Worm (Caenorhabditis elegans) whole organism, early embryonic: Measurements from ENCODE around the gene R11D1.4.

Source experiments
- B0310.2 ChIP-seq: sonication (generic microtip); optimal IDR thresholded peaks from 2 replicates; lab custom pipeline; 2016; ENCODE audit warnings: mild to moderate bottlenecking, missing genetic modification characterization, missing compliant biosample characterization
- F13C5.2 ChIP-seq: sonication (generic microtip); optimal IDR thresholded peaks from 2 replicates; lab custom pipeline; 2017; ENCODE audit warnings: mild to moderate bottlenecking, missing genetic modification characterization, inconsistent platforms, missing compliant biosample characterization
- aly-1 ChIP-seq: sonication (generic microtip); optimal IDR thresholded peaks from 2 replicates; lab custom pipeline; 2016; ENCODE audit warnings: missing genetic modification characterization, missing compliant biosample characterization
- ama-1 ChIP-seq: fragments of 150-350 bp; optimal IDR thresholded peaks from 2 replicates; lab custom pipeline; 2014
- ceh-13 ChIP-seq: fragments of 200-800 bp; sonication (Bioruptor generic); optimal IDR thresholded peaks from 2 replicates; lab custom pipeline; 2018; ENCODE audit warnings: mild to moderate bottlenecking, missing genetic modification characterization, missing compliant biosample characterization
- ceh-36 ChIP-seq: sonication (generic microtip); optimal IDR thresholded peaks from 2 replicates; lab custom pipeline; 2016; ENCODE audit warnings: missing genetic modification characterization, inconsistent platforms, missing compliant biosample characterization
- ets-7 ChIP-seq: sonication (generic microtip); optimal IDR thresholded peaks from 2 replicates; lab custom pipeline; 2016; ENCODE audit warnings: missing genotype, missing genetic modification characterization, missing compliant biosample characterization
- flt-1 ChIP-seq: fragments of 200-800 bp; sonication (Bioruptor generic); IDR thresholded peaks from 2 replicates; pipeline ENCODE4 v1.3.6; 2022; ENCODE audit warnings: missing genetic modification characterization, missing compliant biosample characterization
- hmbx-1 ChIP-seq: sonication (generic microtip); optimal IDR thresholded peaks from 2 replicates; lab custom pipeline; 2016; ENCODE audit warnings: mild to moderate bottlenecking, missing genetic modification characterization, missing compliant biosample characterization
- hmg-4 ChIP-seq: fragments of 200-800 bp; sonication (Bioruptor generic); optimal IDR thresholded peaks from 2 replicates; lab custom pipeline; 2018; ENCODE audit warnings: mild to moderate bottlenecking, missing genetic modification characterization, missing compliant biosample characterization
- hnd-1 ChIP-seq: sonication (generic microtip); optimal IDR thresholded peaks from 2 replicates; lab custom pipeline; 2016; ENCODE audit warnings: missing genetic modification characterization, missing compliant biosample characterization
- pes-1 ChIP-seq: fragments of 200-800 bp; sonication (Bioruptor generic); IDR thresholded peaks from 2 replicates; pipeline ENCODE4 v1.3.6; 2022; ENCODE audit warnings: missing genetic modification reagents, missing genetic modification characterization, missing compliant biosample characterization
- scrt-1 ChIP-seq: fragments of 200-800 bp; sonication (Bioruptor generic); IDR thresholded peaks from 2 replicates; pipeline ENCODE4 v1.3.6; 2022; ENCODE audit warnings: missing genetic modification characterization, missing compliant biosample characterization
- sea-1 ChIP-seq: fragments of 200-800 bp; sonication (Bioruptor generic); conservative IDR thresholded peaks from 2 replicates; pipeline ENCODE4 v1.3.6; 2022; ENCODE audit warnings: missing genetic modification characterization, missing compliant biosample characterization
- tbx-11 ChIP-seq: fragments of 200-800 bp; sonication (Bioruptor generic); IDR thresholded peaks from 2 replicates; pipeline ENCODE4 v1.3.6; 2022; ENCODE audit warnings: missing genetic modification characterization, missing compliant biosample characterization
- tbx-37 ChIP-seq: fragments of 200-800 bp; sonication (Bioruptor generic); conservative IDR thresholded peaks from 2 replicates; pipeline ENCODE4 v1.3.6; 2022; ENCODE audit warnings: missing genetic modification reagents, missing genetic modification characterization, missing compliant biosample characterization
- tra-4 ChIP-seq: sonication (generic microtip); optimal IDR thresholded peaks from 2 replicates; lab custom pipeline; 2017; ENCODE audit warnings: missing genetic modification characterization, missing compliant biosample characterization

R11D1.4 gene

DNA sequence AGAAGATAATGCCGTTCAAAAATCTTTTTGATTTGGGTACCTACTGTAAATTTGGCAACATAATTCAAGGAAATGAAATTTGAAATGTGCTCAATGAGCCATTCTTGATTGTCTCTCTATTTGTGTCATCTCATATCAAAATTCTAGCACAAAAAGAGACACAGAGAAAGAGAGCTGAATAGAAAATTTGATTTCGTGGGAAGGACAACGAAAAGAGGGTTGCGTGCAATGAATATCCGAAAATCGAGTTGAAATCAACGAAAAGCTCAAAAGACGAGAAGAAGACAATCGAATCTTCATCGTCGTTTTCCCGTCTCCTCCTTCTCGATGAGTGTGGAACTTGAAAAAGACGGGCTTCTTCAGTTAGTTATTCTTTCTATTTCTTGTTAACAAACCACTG, 33.8 kb upstream of the R11D1.4 start, which contains the start of gene C15C8.5:
C15C8.5 (plus strand) TSS at position 152 of the 400 bp plus-strand sequence.
- TF ChIP-seq pes-1 (GFP tag; lab: Robert Waterston, UW): no peak
- TF ChIP-seq hmg-4 (GFP tag; lab: Kevin White, UChicago): no peak
- no peak for TF ChIP-seq sea-1 (GFP tag; lab: Robert Waterston, UW)
- no peak for TF ChIP-seq aly-1
- TF ChIP-seq hnd-1 (tag; lab: Kevin White, UChicago): no peak
- TF ChIP-seq F13C5.2: no peak
- no peak for TF ChIP-seq ama-1 (lab: Kevin White, UChicago)
- no peak for TF ChIP-seq tbx-37
- TF ChIP-seq ceh-13: no peak
- no peak for TF ChIP-seq flt-1
- no peak for TF ChIP-seq B0310.2 (tag; lab: Kevin White, UChicago)
- TF ChIP-seq tra-4 (tag; lab: Kevin White, UChicago): no peak
- no peak for TF ChIP-seq scrt-1 (GFP tag; lab: Robert Waterston, UW)

DNA sequence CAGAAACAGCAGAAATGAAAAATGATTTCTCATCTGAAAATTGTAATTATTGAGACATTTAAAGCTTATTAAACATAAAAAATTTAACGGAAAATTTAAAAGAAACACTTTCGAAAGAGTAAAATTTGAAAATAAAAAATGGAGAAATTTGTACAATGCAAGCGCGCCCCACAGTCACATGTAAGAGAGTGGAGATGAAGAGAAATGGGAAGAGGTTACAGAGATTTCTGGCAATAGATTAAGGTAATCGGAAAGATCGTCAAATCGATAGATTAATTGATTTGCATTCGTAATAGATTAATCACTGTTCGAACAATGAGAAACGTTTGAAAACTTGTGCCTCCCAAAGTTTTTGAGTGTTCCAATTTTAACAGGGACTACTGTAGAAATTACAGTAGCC, 33.4 kb upstream of the R11D1.4 start, which contains the start of gene C15C8.4:
C15C8.4 (minus strand) TSS at position 33 of the 400 bp plus-strand sequence.
- TF ChIP-seq tra-4 (tag; lab: Kevin White, UChicago) (no peak), scrt-1 (GFP tag; lab: Robert Waterston, UW) (no peak), aly-1 (no peak), ets-7 (tag; lab: Kevin White, UChicago) (no peak), tbx-11 (GFP tag; lab: Robert Waterston, UW) (no peak), pes-1 (GFP tag; lab: Robert Waterston, UW) (no peak), tbx-37 (no peak)

- TF ChIP-seq tbx-11 (GFP tag; lab: Robert Waterston, UW) (no peak), sea-1 (GFP tag; lab: Robert Waterston, UW) (no peak), aly-1 (no peak), hmbx-1 (tag; lab: Kevin White, UChicago) (no peak), tbx-37 (no peak), scrt-1 (GFP tag; lab: Robert Waterston, UW) (no peak), hmg-4 (GFP tag; lab: Kevin White, UChicago) (no peak), ceh-36 (tag; lab: Kevin White, UChicago) (no peak), F13C5.2 (no peak), B0310.2 (tag; lab: Kevin White, UChicago) (no peak), ama-1 (lab: Kevin White, UChicago) (no peak), pes-1 (GFP tag; lab: Robert Waterston, UW) (no peak)
These were observed 31.0 kb upstream of the R11D1.4 start, which contains the start of gene C15C8.7 for ce11 chrV:12744979-12745378. Gene C15C8.7 (minus strand): TSS chrV:12745050.

- TF ChIP-seq pes-1 (GFP tag; lab: Robert Waterston, UW): no peak
- no peak for TF ChIP-seq hnd-1 (tag; lab: Kevin White, UChicago)
- no peak for TF ChIP-seq hmbx-1 (tag; lab: Kevin White, UChicago)
- TF ChIP-seq scrt-1 (GFP tag; lab: Robert Waterston, UW): no peak
- TF ChIP-seq ceh-36 (tag; lab: Kevin White, UChicago): no peak
- no peak for TF ChIP-seq ama-1 (lab: Kevin White, UChicago)
- TF ChIP-seq tra-4 (tag; lab: Kevin White, UChicago): no peak
- no peak for TF ChIP-seq ets-7 (tag; lab: Kevin White, UChicago)
- no peak for TF ChIP-seq F13C5.2
- no peak for TF ChIP-seq aly-1
- no peak for TF ChIP-seq tbx-37
- no peak for TF ChIP-seq flt-1
- TF ChIP-seq sea-1 (GFP tag; lab: Robert Waterston, UW): no peak
- TF ChIP-seq hmg-4 (GFP tag; lab: Kevin White, UChicago): no peak
- TF ChIP-seq tbx-11 (GFP tag; lab: Robert Waterston, UW): no peak
- no peak for TF ChIP-seq B0310.2 (tag; lab: Kevin White, UChicago)
- TF ChIP-seq ceh-13: no peak
These were observed 29.9 kb upstream of the R11D1.4 start for ce11 chrV:12743778-12744502.

DNA sequence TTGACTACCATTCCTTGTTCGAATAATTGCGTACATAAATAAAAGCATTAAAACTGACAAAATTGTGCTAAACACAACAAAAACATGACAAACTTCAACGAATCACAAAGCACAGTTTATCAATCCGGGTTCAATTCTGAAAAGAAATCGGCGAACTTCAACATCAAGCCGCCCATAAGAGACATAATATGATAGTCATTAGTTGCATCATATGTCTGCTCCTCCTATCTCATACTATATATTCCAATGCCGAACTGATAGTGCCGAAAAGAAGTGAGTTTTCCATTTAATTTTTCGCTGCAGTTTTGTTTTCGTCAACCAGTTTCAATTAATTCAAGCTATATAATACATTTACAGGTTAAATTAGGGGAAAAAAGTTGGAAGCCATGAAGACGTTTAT, 27.7 kb upstream of the R11D1.4 start, which contains the start of gene hrg-7:
hrg-7 (plus strand) TSS at position 358 of the 400 bp plus-strand sequence.
- no peak for TF ChIP-seq tbx-37

DNA sequence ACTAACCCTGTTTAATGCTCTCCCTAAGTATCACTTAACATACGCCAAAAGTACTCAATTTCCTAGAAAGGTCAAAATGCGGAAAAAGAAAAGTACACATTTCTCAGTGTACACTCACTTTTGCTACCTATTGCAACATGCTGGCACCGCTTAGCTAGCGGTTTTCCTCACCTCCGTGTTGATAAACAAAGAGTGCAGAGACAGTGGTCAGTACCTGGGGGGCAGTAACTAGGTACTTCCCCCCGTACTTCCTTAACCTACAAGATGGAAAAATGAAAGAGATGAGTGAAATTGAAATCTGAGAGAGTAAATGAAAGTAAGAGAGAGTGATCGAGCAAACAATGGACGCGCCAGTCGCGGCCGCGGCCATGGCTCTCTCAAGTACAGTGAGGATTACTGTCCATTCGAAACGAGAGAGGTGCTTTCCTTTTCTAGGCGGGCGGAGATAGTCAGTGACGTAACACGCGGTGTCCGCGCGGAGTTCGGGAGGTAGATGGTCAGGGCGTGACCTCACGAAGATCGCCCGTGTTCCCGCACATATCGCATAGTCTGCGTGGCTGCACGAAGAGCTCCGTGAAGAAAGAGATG, 22.2 kb upstream of the R11D1.4 start, which contains the start of gene cky-1:
cky-1 (plus strand) TSS at position 538 of the 588 bp plus-strand sequence.
- TF ChIP-seq F13C5.2 (no peak), scrt-1 (GFP tag; lab: Robert Waterston, UW) (no peak), hmbx-1 (tag; lab: Kevin White, UChicago) (no peak), ets-7 (tag; lab: Kevin White, UChicago) (no peak)

DNA sequence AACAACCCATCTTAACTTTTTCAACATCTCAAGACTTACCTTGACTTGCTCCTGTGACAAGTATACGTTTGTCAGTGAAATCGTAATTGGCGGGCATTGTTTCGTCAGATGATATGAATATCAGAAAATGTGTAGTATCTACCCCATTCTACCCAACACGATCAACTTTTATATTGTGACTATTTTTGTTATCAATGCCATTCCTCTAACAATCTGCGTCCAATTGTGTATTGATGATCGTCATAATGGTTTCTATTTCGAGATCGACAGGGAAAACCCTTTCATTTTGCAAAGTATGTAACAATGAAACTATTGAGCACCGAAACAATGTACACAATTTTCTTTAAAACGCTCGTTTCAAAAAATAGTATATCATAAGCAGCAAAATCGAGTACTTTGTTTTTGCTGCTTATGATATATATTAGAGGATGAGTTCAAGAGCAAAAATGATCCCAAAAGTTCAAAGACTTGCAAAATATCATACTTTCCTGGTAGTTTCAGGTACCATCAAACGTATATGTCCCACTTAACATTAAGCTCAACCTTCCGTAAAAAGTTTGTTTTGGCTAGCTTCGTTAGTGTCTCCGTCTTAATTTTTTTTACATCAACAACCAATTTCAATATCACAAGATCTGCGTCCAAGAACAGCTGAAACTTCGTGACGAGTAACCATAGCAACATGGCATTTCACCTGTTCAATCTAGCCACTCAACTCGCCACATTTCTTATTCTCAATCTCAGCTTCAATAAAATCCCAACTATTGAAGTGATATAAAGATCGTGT, 19.6 kb upstream of the R11D1.4 start, which contains the start of the genes dhs-21 and xbx-9:
dhs-21 (minus strand) TSS at position 181 of the 784 bp plus-strand sequence.
xbx-9 (plus strand) TSS at position 734 of the 784 bp plus-strand sequence.
- TF ChIP-seq scrt-1 (GFP tag; lab: Robert Waterston, UW) (no peak), B0310.2 (tag; lab: Kevin White, UChicago) (no peak), aly-1 (no peak), F13C5.2 (no peak), hmg-4 (GFP tag; lab: Kevin White, UChicago) (no peak), sea-1 (GFP tag; lab: Robert Waterston, UW) (no peak), ets-7 (tag; lab: Kevin White, UChicago) (no peak), ama-1 (lab: Kevin White, UChicago) (no peak), hmbx-1 (tag; lab: Kevin White, UChicago) (no peak), pes-1 (GFP tag; lab: Robert Waterston, UW) (no peak), hnd-1 (tag; lab: Kevin White, UChicago) (no peak), tbx-11 (GFP tag; lab: Robert Waterston, UW) (no peak), ceh-36 (tag; lab: Kevin White, UChicago) (no peak), ceh-13 (no peak), tra-4 (tag; lab: Kevin White, UChicago) (no peak), tbx-37 (no peak), flt-1 (no peak)
